Fruit fly (Drosophila melanogaster) Kc167 (cell line): ENCODE measurements around the gene CG33271.

Experiments
- Myc ChIP-seq: fragments of >200 bp; optimal IDR thresholded peaks from 2 replicates; lab custom pipeline; 2017; ENCODE audit warnings: missing external identifiers
- h ChIP-seq: fragments of >200 bp; optimal IDR thresholded peaks from 3 replicates; lab custom pipeline; 2018; ENCODE audit warnings: missing external identifiers
- insv ChIP-seq: fragments of >200 bp; optimal IDR thresholded peaks from 3 replicates; lab custom pipeline; 2018; ENCODE audit warnings: missing external identifiers
- psq ChIP-seq: fragments of >200 bp; optimal IDR thresholded peaks from 2 replicates; lab custom pipeline; 2017; ENCODE audit warnings: missing external identifiers
- ttk ChIP-seq: sonication (Bioruptor generic); optimal IDR thresholded peaks from 2 replicates; lab custom pipeline; 2017; ENCODE audit warnings: missing external identifiers

DNA sequence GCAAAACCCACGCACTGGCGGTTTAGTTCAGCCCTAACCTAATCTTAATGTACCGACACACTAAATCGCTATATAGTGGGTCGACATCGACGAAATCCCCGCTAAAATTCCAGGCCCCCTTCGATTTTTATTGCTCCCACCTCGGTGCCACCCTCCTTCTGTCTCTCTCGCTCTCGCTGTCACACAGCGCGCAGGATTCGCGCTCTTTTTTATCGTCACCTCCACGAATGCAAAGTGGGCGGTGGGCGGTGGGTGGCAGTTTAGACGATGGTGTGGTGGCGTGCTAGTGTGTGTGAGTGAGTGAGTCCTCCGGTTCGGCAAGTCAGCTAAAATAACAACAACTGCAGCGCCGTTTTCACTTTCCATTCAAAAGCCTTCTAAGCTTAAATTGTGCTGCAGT, 24.7 kb upstream of the CG33271 start:
- TF ChIP-seq ttk (lab: Kevin White, UChicago), result no peak
- no peak for TF ChIP-seq psq (lab: Kevin White, UChicago)
- TF ChIP-seq insv (lab: Kevin White, UChicago), result no peak
- no peak for TF ChIP-seq h (lab: Kevin White, UChicago)
- no peak for TF ChIP-seq Myc (lab: Kevin White, UChicago)
